Fruit fly (Drosophila melanogaster): ENCODE data around the gene CG9717.

dm6 chr3R:30564479-30564878 lies 22.6 kb downstream of the CG9717 start:
- TF ChIP-seq Sox14 (GFP tag; optimal IDR thresholded peaks at IDR 0.05), result peak; percentile 23
- TF ChIP-seq Gug (GFP tag; IDR thresholded peaks at IDR 0.05), result no peak
- TF ChIP-seq Lpt (GFP tag; optimal IDR thresholded peaks at IDR 0.05), result no peak
- no peak for TF ChIP-seq CG11902 (GFP tag; optimal IDR thresholded peaks at IDR 0.05)
